Worm (Caenorhabditis elegans) whole organism, L4 larva: Measurements from ENCODE around the gene ZK177.11.

Source experiments
- F44E2.7 ChIP-seq: fragments of 200-800 bp; sonication (Bioruptor generic); IDR thresholded peaks from 2 replicates; pipeline ENCODE4 v2.1.2; 2022; ENCODE audit warnings: missing genetic modification characterization, missing compliant biosample characterization
- R02D3.7 ChIP-seq: fragments of 150-350 bp; sonication (generic microtip); optimal IDR thresholded peaks from 3 replicates; lab custom pipeline; 2014; ENCODE audit warnings: missing biosample characterization, missing genetic modification characterization
- ceh-44 ChIP-seq: fragments of 200-800 bp; sonication (Bioruptor generic); IDR thresholded peaks from 2 replicates; pipeline ENCODE4 v1.3.6; 2022; ENCODE audit warnings: missing genetic modification reagents, missing genetic modification characterization, missing compliant biosample characterization
- cey-2 ChIP-seq: sonication (generic microtip); optimal IDR thresholded peaks from 3 replicates; lab custom pipeline; 2017; ENCODE audit warnings: missing genetic modification characterization, mild to moderate bottlenecking, missing compliant biosample characterization, antibody characterized with exemption, borderline replicate concordance; ENCODE audit not compliant: insufficient read depth
- daf-16 ChIP-seq, 3 experiments: sonication (generic microtip); optimal IDR thresholded peaks; 2 replicates each; lab custom pipeline; 2016 to 2017; ENCODE audit warnings: missing genetic modification characterization in 3 of 3, missing genetic modification reagents in 3 of 3, mild to moderate bottlenecking in 2 of 3, missing compliant biosample characterization in 2 of 3, missing biosample characterization in 1 of 3, moderate library complexity in 1 of 3
- dmd-6 ChIP-seq: fragments of 200-800 bp; sonication (Bioruptor generic); IDR thresholded peaks from 2 replicates; pipeline ENCODE4 v1.3.6; 2022; ENCODE audit warnings: missing genetic modification reagents, missing genetic modification characterization, missing compliant biosample characterization
- dmd-9 ChIP-seq: fragments of 200-800 bp; sonication (Bioruptor generic); IDR thresholded peaks from 2 replicates; pipeline ENCODE4 v1.3.6; 2022; ENCODE audit warnings: missing genetic modification reagents, missing genetic modification characterization, missing compliant biosample characterization
- dpl-1 ChIP-seq: fragments of 150-350 bp; optimal IDR thresholded peaks from 2 replicates; lab custom pipeline; 2014; ENCODE audit warnings: missing biosample characterization, missing genetic modification reagents, missing genetic modification characterization
- dve-1 ChIP-seq: sonication (generic microtip); optimal IDR thresholded peaks from 2 replicates; lab custom pipeline; 2017; ENCODE audit warnings: antibody characterized with exemption, mild to moderate bottlenecking, missing genetic modification characterization, missing compliant biosample characterization; ENCODE audit not compliant: insufficient read depth
- hlh-30 ChIP-seq: sonication (generic microtip); optimal IDR thresholded peaks from 2 replicates; lab custom pipeline; 2017; ENCODE audit warnings: antibody characterized with exemption, mild to moderate bottlenecking, missing genetic modification characterization, missing compliant biosample characterization; ENCODE audit not compliant: insufficient read depth
- hmg-1.1 ChIP-seq: fragments of 200-800 bp; sonication (Bioruptor generic); IDR thresholded peaks from 2 replicates; pipeline ENCODE4 v1.3.6; 2022; ENCODE audit warnings: missing genetic modification reagents, missing genetic modification characterization, missing compliant biosample characterization
- lin-29 ChIP-seq: fragments of 200-800 bp; sonication (Bioruptor generic); IDR thresholded peaks from 2 replicates; pipeline ENCODE4 v1.3.6; 2022; ENCODE audit warnings: missing genetic modification reagents, missing genetic modification characterization, missing compliant biosample characterization
- lin-38 ChIP-seq: fragments of 200-800 bp; sonication (Bioruptor generic); IDR thresholded peaks from 2 replicates; pipeline ENCODE4 v1.3.6; 2022; ENCODE audit warnings: missing genetic modification reagents, missing genetic modification characterization, missing compliant biosample characterization
- lir-3 ChIP-seq: sonication (generic microtip); optimal IDR thresholded peaks from 2 replicates; lab custom pipeline; 2016; ENCODE audit warnings: mild to moderate bottlenecking, missing genetic modification characterization, missing compliant biosample characterization
- lsy-2 ChIP-seq, 2 experiments: fragments of 150-350 bp in 1 of 2; sonication (generic microtip) in 1 of 2; optimal IDR thresholded peaks; 2 replicates each; lab custom pipeline; 2014 to 2017; ENCODE audit warnings: missing biosample characterization in 2 of 2, missing genetic modification characterization in 2 of 2
- mdt-29 ChIP-seq: fragments of 200-800 bp; sonication (Bioruptor generic); IDR thresholded peaks from 2 replicates; pipeline ENCODE4 v1.3.6; 2022; ENCODE audit warnings: missing genetic modification reagents, missing genetic modification characterization, missing compliant biosample characterization
- mep-1 ChIP-seq: fragments of 150-350 bp; sonication (generic microtip); optimal IDR thresholded peaks from 3 replicates; lab custom pipeline; 2014; ENCODE audit warnings: missing biosample characterization, missing genetic modification characterization
- mes-2 ChIP-seq: sonication (generic microtip); optimal IDR thresholded peaks from 2 replicates; lab custom pipeline; 2016; ENCODE audit warnings: missing genotype, mild to moderate bottlenecking, missing genetic modification characterization, missing compliant biosample characterization; ENCODE audit not compliant: poor library complexity, severe bottlenecking
- mxl-2 ChIP-seq: fragments of 200-800 bp; sonication (Bioruptor generic); conservative IDR thresholded peaks from 2 replicates; pipeline ENCODE4 v1.3.6; 2022; ENCODE audit warnings: missing genetic modification reagents, missing genetic modification characterization, missing compliant biosample characterization
- nhr-10 ChIP-seq: fragments of 150-350 bp; optimal IDR thresholded peaks from 2 replicates; lab custom pipeline; 2014; ENCODE audit warnings: missing biosample characterization, missing genetic modification characterization
- nhr-102 ChIP-seq: sonication (generic microtip); optimal IDR thresholded peaks from 2 replicates; lab custom pipeline; 2016; ENCODE audit warnings: mild to moderate bottlenecking, missing genetic modification characterization, moderate library complexity, missing compliant biosample characterization
- nhr-25 ChIP-seq: sonication (generic microtip); optimal IDR thresholded peaks from 2 replicates; lab custom pipeline; 2017; ENCODE audit warnings: missing genetic modification characterization, mild to moderate bottlenecking, missing compliant biosample characterization, antibody characterized with exemption, moderate library complexity, borderline replicate concordance; ENCODE audit not compliant: insufficient read depth
- nhr-28 ChIP-seq: fragments of 150-350 bp; optimal IDR thresholded peaks from 2 replicates; lab custom pipeline; 2014; ENCODE audit warnings: missing biosample characterization, missing genetic modification characterization
- nhr-42 ChIP-seq: fragments of 200-800 bp; sonication (Bioruptor generic); IDR thresholded peaks from 2 replicates; pipeline ENCODE4 v1.3.6; 2022; ENCODE audit warnings: missing genetic modification characterization, missing compliant biosample characterization
- pqm-1 ChIP-seq: sonication (generic microtip); optimal IDR thresholded peaks from 2 replicates; lab custom pipeline; 2017; ENCODE audit warnings: missing biosample characterization, missing genetic modification characterization
- sdz-12 ChIP-seq: fragments of 200-800 bp; sonication (Bioruptor generic); optimal IDR thresholded peaks from 2 replicates; lab custom pipeline; 2018; ENCODE audit warnings: mild to moderate bottlenecking, missing genetic modification characterization, missing compliant biosample characterization
- skn-1 ChIP-seq: fragments of 150-350 bp; optimal IDR thresholded peaks from 2 replicates; lab custom pipeline; 2014; ENCODE audit warnings: missing biosample characterization, missing genetic modification characterization
- spr-3 ChIP-seq: fragments of 200-800 bp; sonication (Bioruptor generic); optimal IDR thresholded peaks from 2 replicates; lab custom pipeline; 2018; ENCODE audit warnings: mild to moderate bottlenecking, missing genetic modification characterization, missing compliant biosample characterization
- tag-97 ChIP-seq: fragments of 200-800 bp; sonication (Bioruptor generic); IDR thresholded peaks from 2 replicates; pipeline ENCODE4 v1.3.6; 2022; ENCODE audit warnings: missing genetic modification characterization, missing compliant biosample characterization
- tra-1 ChIP-seq: fragments of 200-800 bp; sonication (Bioruptor generic); IDR thresholded peaks from 2 replicates; pipeline ENCODE4 v1.3.6; 2022; ENCODE audit warnings: missing genetic modification reagents, missing genetic modification characterization, missing compliant biosample characterization
- unc-130 ChIP-seq: sonication (generic microtip); optimal IDR thresholded peaks from 2 replicates; lab custom pipeline; 2016; ENCODE audit warnings: missing genetic modification reagents, missing genetic modification characterization, missing compliant biosample characterization
- unc-62 ChIP-seq, 3 experiments: fragments of 150-350 bp in 1 of 3; sonication (generic microtip); optimal IDR thresholded peaks in 2 of 3; peaks in 1 of 3; 1 replicate in 1 of 3; 2 replicates in 2 of 3; lab custom pipeline; 2014 to 2017; ENCODE audit warnings: missing biosample characterization in 3 of 3, missing genetic modification characterization in 3 of 3, missing genetic modification reagents in 3 of 3, missing genotype in 1 of 3
- vab-7 ChIP-seq: fragments of 200-800 bp; sonication (Bioruptor generic); IDR thresholded peaks from 2 replicates; pipeline ENCODE4 v1.3.6; 2022; ENCODE audit warnings: missing genetic modification reagents, missing genetic modification characterization, missing compliant biosample characterization
- zag-1 ChIP-seq: fragments of 150-350 bp; optimal IDR thresholded peaks from 2 replicates; lab custom pipeline; 2014; ENCODE audit warnings: missing biosample characterization, missing genetic modification characterization
- zip-2 ChIP-seq: fragments of 150-350 bp; optimal IDR thresholded peaks from 2 replicates; lab custom pipeline; 2014; ENCODE audit warnings: missing biosample characterization, missing genetic modification characterization

The ZK177.11 gene

DNA sequence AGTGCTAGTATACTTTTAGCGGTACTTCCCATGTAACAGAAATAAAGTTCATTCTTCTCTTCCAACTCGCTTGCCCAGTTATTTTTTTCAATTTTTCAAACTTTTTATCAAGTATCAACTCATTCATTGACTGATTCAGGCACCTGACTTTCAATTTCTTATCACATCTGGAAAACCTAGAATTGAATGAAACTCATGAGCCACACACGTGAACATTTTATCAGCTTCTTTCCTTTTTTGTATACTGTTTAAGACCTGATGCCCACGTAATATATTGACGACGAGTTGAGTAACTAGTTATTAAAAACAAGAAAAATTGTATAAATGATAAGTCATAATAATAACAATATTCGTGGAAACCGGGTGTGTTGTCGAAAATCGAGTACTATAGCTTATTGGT is 30.8 kb downstream of the ZK177.11 start (continued):
- TF ChIP-seq dpl-1 = no peak
- peak; percentile 52 for TF ChIP-seq pqm-1 (tag; lab: Kevin White, UChicago)
- no peak for TF ChIP-seq ceh-44
- TF ChIP-seq zag-1 (tag; lab: Kevin White, UChicago) = no peak
- TF ChIP-seq nhr-28 (tag; lab: Kevin White, UChicago) = peak; percentile 44
- no peak for TF ChIP-seq hmg-1.1
- TF ChIP-seq mxl-2 (GFP tag; lab: Robert Waterston, UW) = peak; percentile 47; the same call in 1 of the 2 replicates

DNA sequence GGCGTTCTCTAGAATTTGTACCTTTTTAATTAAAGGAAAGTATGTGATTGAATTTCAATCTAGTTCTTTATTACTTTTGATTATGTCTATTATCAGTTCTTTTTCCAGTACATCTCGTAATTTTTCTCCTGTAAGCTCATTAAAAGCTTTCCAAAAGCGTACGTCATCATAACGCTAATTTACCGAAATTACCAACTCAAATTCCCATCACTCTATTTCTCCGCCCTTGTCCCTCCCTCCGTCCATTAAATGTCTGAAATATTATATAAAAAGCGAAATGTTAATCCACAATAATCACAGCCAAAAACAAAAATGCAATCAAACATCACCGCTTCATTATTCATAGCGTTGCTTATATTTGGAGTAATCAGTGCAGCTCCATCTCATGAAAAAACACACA is 31.6 kb downstream of the ZK177.11 start, which contains the start of gene ins-12:
Gene ins-12 (plus strand): TSS at position 301 of the 400 bp plus-strand sequence.
- no peak for TF ChIP-seq sdz-12 (GFP tag; lab: Kevin White, UChicago)
- no peak for TF ChIP-seq cey-2
- no peak for TF ChIP-seq nhr-42
- no peak for TF ChIP-seq zag-1 (tag; lab: Kevin White, UChicago)
- TF ChIP-seq mep-1 = no peak
- TF ChIP-seq nhr-10 (tag; lab: Kevin White, UChicago) = no peak
- TF ChIP-seq tra-1 (GFP tag; lab: Robert Waterston, UW) = no peak
- TF ChIP-seq lsy-2 (tag; optimal IDR thresholded peaks at IDR 0.05; lab: Kevin White, UChicago) = no peak
- TF ChIP-seq lin-29 (GFP tag; lab: Robert Waterston, UW) = no peak
- TF ChIP-seq, all 104 proteins: peak for 0

DNA sequence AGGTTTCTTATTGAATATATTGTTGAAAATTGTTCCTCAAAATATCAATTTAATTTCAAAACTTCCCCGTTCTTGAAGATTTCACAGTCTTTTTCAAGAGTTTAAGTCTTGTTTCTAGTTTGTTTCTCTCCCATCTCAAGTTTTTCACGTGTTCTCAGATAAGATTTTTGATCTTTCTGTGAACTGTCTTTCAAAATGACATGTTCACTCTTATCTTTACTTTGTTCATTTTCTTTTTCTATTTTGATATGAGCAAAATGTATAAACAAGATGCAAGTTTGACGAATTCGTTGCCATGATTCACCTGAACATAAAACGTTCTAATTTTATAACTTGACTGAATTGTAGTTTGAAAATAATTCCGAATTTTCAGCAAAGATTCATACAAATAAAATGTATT is 32.1 kb downstream of the ZK177.11 start:
- TF ChIP-seq zag-1 (tag; lab: Kevin White, UChicago) (no peak), dve-1 (peak; percentile 19), mes-2 (tag; lab: Kevin White, UChicago) (no peak), lir-3 (no peak), lin-38 (GFP tag; lab: Robert Waterston, UW) (no peak), daf-16 (GFP tag; optimal IDR thresholded peaks at IDR 0.05; lab: Kevin White, UChicago) (no peak), daf-16 (tag; optimal IDR thresholded peaks at IDR 0.05; lab: Kevin White, UChicago) (peak; percentile 51), skn-1 (tag; lab: Kevin White, UChicago) (no peak), hlh-30 (tag; lab: Kevin White, UChicago) (no peak), dmd-9 (no peak), spr-3 (GFP tag; lab: Kevin White, UChicago) (no peak), dmd-6 (GFP tag; lab: Robert Waterston, UW) (peak; percentile 85)

- TF ChIP-seq dve-1 (peak; percentile 21), tag-97 (GFP tag; lab: Robert Waterston, UW) (no peak), unc-62 (GFP tag; optimal IDR thresholded peaks at IDR 0.05 in 1 of 2; lab: Kevin White, UChicago) (peak in 1 of 2 experiments; percentile 2), unc-62 (tag; optimal IDR thresholded peaks at IDR 0.05; lab: Kevin White, UChicago) (no peak), nhr-102 (tag; lab: Kevin White, UChicago) (peak; percentile 22), spr-3 (GFP tag; lab: Kevin White, UChicago) (no peak), vab-7 (GFP tag; lab: Robert Waterston, UW) (no peak), nhr-42 (no peak), F44E2.7 (no peak), nhr-25 (tag; lab: Kevin White, UChicago) (no peak), daf-16 (GFP tag; optimal IDR thresholded peaks at IDR 0.05; lab: Kevin White, UChicago) (no peak), daf-16 (tag; optimal IDR thresholded peaks at IDR 0.05; lab: Kevin White, UChicago) (peak; percentile 47)
- TF ChIP-seq, all 104 proteins: peak for 4
Measured at ce11 chrII:5555522-5555921, 32.8 kb downstream of the ZK177.11 start.

- TF ChIP-seq zip-2 (tag; lab: Kevin White, UChicago) (no peak), lin-38 (GFP tag; lab: Robert Waterston, UW) (no peak), R02D3.7 (tag; lab: Kevin White, UChicago) (no peak), nhr-10 (tag; lab: Kevin White, UChicago) (no peak), tra-1 (GFP tag; lab: Robert Waterston, UW) (no peak), mdt-29 (GFP tag; lab: Robert Waterston, UW) (no peak), unc-130 (GFP tag; lab: Kevin White, UChicago) (no peak), nhr-42 (no peak)
- TF ChIP-seq, all 104 proteins: peak for 0
Measured at ce11 chrII:5556431-5556830, 33.7 kb downstream of the ZK177.11 start, which contains the start of gene ins-11. TSS of gene ins-11 (plus strand) at chrII:5556731.
